Worm (Caenorhabditis elegans) whole organism, L1 larva: Measurements from ENCODE around the gene srz-18.

Source experiments
- ceh-82 ChIP-seq, 3 experiments: fragments of 150-350 bp in 1 of 3; sonication (generic microtip) in 2 of 3; optimal IDR thresholded peaks; 2 replicates each; lab custom pipeline; 2014 to 2017; ENCODE audit warnings: missing biosample characterization in 3 of 3, missing genetic modification characterization in 3 of 3
- fkh-10 ChIP-seq: sonication (generic microtip); optimal IDR thresholded peaks from 2 replicates; lab custom pipeline; 2017; ENCODE audit warnings: missing biosample characterization, missing genetic modification reagents, missing genetic modification characterization
- fkh-8 ChIP-seq: sonication (generic microtip); optimal IDR thresholded peaks from 2 replicates; lab custom pipeline; 2016; ENCODE audit warnings: mild to moderate bottlenecking, missing genetic modification characterization, missing compliant biosample characterization
- lin-35 ChIP-seq, 2 experiments: fragments of 150-350 bp; optimal IDR thresholded peaks; 2 replicates each; lab custom pipeline; 2014; ENCODE audit warnings: missing biosample characterization in 2 of 2, missing genetic modification characterization in 2 of 2, missing genetic modification reagents in 2 of 2
- lin-39 ChIP-seq: fragments of 150-350 bp; optimal IDR thresholded peaks from 2 replicates; lab custom pipeline; 2014; ENCODE audit warnings: missing biosample characterization, missing genetic modification reagents, missing genetic modification characterization
- mep-1 ChIP-seq: fragments of 150-350 bp; optimal IDR thresholded peaks from 2 replicates; lab custom pipeline; 2014; ENCODE audit warnings: missing biosample characterization, missing genetic modification characterization
- nhr-237 ChIP-seq: fragments of 150-350 bp; optimal IDR thresholded peaks from 2 replicates; lab custom pipeline; 2014; ENCODE audit warnings: missing biosample characterization, missing genetic modification characterization
- nhr-77 ChIP-seq: fragments of 150-350 bp; optimal IDR thresholded peaks from 2 replicates; lab custom pipeline; 2014; ENCODE audit warnings: missing biosample characterization, missing genetic modification characterization
- pqm-1 ChIP-seq: sonication (generic microtip); optimal IDR thresholded peaks from 3 replicates; lab custom pipeline; 2017; ENCODE audit warnings: missing biosample characterization, missing genetic modification characterization
- unc-62 ChIP-seq: fragments of 150-350 bp; optimal IDR thresholded peaks from 2 replicates; lab custom pipeline; 2014; ENCODE audit warnings: missing biosample characterization, missing genetic modification reagents, missing genetic modification characterization
- unc-86 ChIP-seq: sonication (generic microtip); optimal IDR thresholded peaks from 2 replicates; lab custom pipeline; 2016; ENCODE audit warnings: missing genetic modification characterization, missing compliant biosample characterization
- zag-1 ChIP-seq: fragments of 150-350 bp; optimal IDR thresholded peaks from 2 replicates; lab custom pipeline; 2014; ENCODE audit warnings: missing biosample characterization, missing genetic modification characterization

DNA sequence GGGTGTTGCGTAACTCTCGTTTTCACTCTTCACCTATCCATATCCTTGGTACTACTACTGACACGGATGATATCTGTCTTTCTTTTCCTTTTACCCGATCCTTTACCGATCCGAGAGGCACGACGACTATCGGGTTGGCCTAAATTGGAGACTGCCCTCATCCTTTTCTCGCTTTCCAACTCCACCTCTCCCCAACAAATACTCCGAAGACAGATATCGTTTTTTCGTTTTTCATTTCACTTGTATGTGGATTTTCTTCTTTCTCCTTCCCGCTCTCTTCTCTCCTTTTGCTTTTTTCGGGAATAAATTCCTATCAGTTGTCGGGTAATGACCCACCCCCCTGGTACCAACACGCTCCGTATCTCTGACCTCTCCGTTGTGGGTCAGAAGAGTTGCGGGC is 38.4 kb downstream of the srz-18 start:
- no peak for TF ChIP-seq zag-1 (tag; lab: Kevin White, UChicago)
- TF ChIP-seq nhr-77 (tag; lab: Kevin White, UChicago), result no peak
- no peak for TF ChIP-seq fkh-10 (GFP tag; lab: Kevin White, UChicago)
- no peak for TF ChIP-seq mep-1
- TF ChIP-seq lin-39 (tag; lab: Kevin White, UChicago), result no peak
- TF ChIP-seq pqm-1, result no peak
- TF ChIP-seq lin-35 (GFP tag; optimal IDR thresholded peaks at IDR 0.05; lab: Kevin White, UChicago), result no peak
- no peak for TF ChIP-seq nhr-237
- no peak for TF ChIP-seq ceh-82 (tag; optimal IDR thresholded peaks at IDR 0.05; lab: Kevin White, UChicago)
- TF ChIP-seq fkh-8, result no peak
- TF ChIP-seq unc-62 (GFP tag; lab: Kevin White, UChicago), result no peak
- no peak for TF ChIP-seq unc-86 (tag; lab: Kevin White, UChicago)
